Fruit fly (Drosophila melanogaster) whole organism, embryonic: ENCODE results near the gene dsd.

Experiments used
- Abd-B ChIP-seq: fragments of 200-800 bp; sonication (Bioruptor generic); optimal IDR thresholded peaks from 2 replicates; lab custom pipeline; 2018; ENCODE audit warnings: missing biosample characterization, mild to moderate bottlenecking, missing genetic modification characterization, moderate library complexity
- Awh ChIP-seq: fragments of 200-800 bp; sonication (Bioruptor generic); IDR thresholded peaks from 2 replicates; pipeline ENCODE4, ENCODE4 v1.3.6; 2022; ENCODE audit warnings: missing biosample characterization, missing genetic modification characterization
- CG10321 ChIP-seq: fragments of 200-800 bp; sonication (Bioruptor generic); IDR thresholded peaks from 2 replicates; pipeline ENCODE4 v1.3.6; 2022; ENCODE audit warnings: missing biosample characterization, missing genetic modification characterization
- CG10565 ChIP-seq: fragments of 200-800 bp; sonication (Bioruptor generic); optimal IDR thresholded peaks from 3 replicates; lab custom pipeline; 2016; ENCODE audit warnings: missing biosample characterization, mild to moderate bottlenecking, missing genetic modification characterization
- CG11696 ChIP-seq: fragments of 200-800 bp; sonication (Bioruptor generic); IDR thresholded peaks from 2 replicates; pipeline ENCODE4 v1.3.6; 2022; ENCODE audit warnings: missing biosample characterization, missing genetic modification characterization
- CG12155 ChIP-seq: fragments of 200-800 bp; sonication (Bioruptor generic); optimal IDR thresholded peaks from 3 replicates; lab custom pipeline; 2016; ENCODE audit warnings: missing biosample characterization, missing genetic modification characterization
- CG13296 ChIP-seq: fragments of 200-800 bp; sonication (Bioruptor generic); optimal IDR thresholded peaks from 3 replicates; lab custom pipeline; 2018; ENCODE audit warnings: missing biosample characterization, mild to moderate bottlenecking, missing genetic modification characterization
- CG13775 ChIP-seq: fragments of 200-800 bp; sonication (Bioruptor generic); optimal IDR thresholded peaks from 3 replicates; lab custom pipeline; 2017; ENCODE audit warnings: missing biosample characterization, mild to moderate bottlenecking, missing genetic modification characterization
- CG15073 ChIP-seq: fragments of 200-800 bp; sonication (Bioruptor generic); optimal IDR thresholded peaks from 2 replicates; lab custom pipeline; 2016; ENCODE audit warnings: missing biosample characterization, missing genetic modification characterization
- CG16779 ChIP-seq: fragments of 200-800 bp; sonication (Bioruptor generic); IDR thresholded peaks from 2 replicates; pipeline ENCODE4 v1.3.6; 2022; ENCODE audit warnings: missing biosample characterization, missing genetic modification characterization
- CG18011 ChIP-seq: fragments of 200-800 bp; sonication (Bioruptor generic); optimal IDR thresholded peaks from 2 replicates; lab custom pipeline; 2017; ENCODE audit warnings: missing biosample characterization, missing genetic modification characterization, mild to moderate bottlenecking, moderate library complexity, missing genotype
- CG2120 ChIP-seq: fragments of 200-800 bp; sonication (Bioruptor generic); optimal IDR thresholded peaks from 3 replicates; lab custom pipeline; 2016; ENCODE audit warnings: missing biosample characterization, missing genetic modification characterization
- CG2712 ChIP-seq: fragments of 200-800 bp; optimal IDR thresholded peaks from 3 replicates; lab custom pipeline; 2019; ENCODE audit warnings: missing biosample characterization, mild to moderate bottlenecking, missing genetic modification characterization, moderate library complexity
- CG31388 ChIP-seq: fragments of 200-800 bp; sonication (Bioruptor generic); optimal IDR thresholded peaks from 2 replicates; lab custom pipeline; 2016; ENCODE audit warnings: missing biosample characterization, missing genetic modification characterization
- CG3995 ChIP-seq: fragments of 200-800 bp; sonication (Bioruptor generic); optimal IDR thresholded peaks from 3 replicates; lab custom pipeline; 2016; ENCODE audit warnings: missing biosample characterization, missing genetic modification characterization
- CG4282 ChIP-seq: fragments of 200-800 bp; sonication (Bioruptor generic); optimal IDR thresholded peaks from 2 replicates; lab custom pipeline; 2016; ENCODE audit warnings: missing biosample characterization, missing genetic modification characterization
- CG7271 ChIP-seq: fragments of 200-800 bp; sonication (Bioruptor generic); optimal IDR thresholded peaks from 2 replicates; lab custom pipeline; 2018; ENCODE audit warnings: missing biosample characterization, mild to moderate bottlenecking, missing genetic modification characterization, moderate library complexity
- CG8388 ChIP-seq: fragments of 200-800 bp; sonication (Bioruptor generic); optimal IDR thresholded peaks from 2 replicates; lab custom pipeline; 2019; ENCODE audit warnings: missing biosample characterization, mild to moderate bottlenecking, missing genetic modification characterization, moderate library complexity
- CG9876 ChIP-seq: fragments of 200-800 bp; sonication (Bioruptor generic); optimal IDR thresholded peaks from 2 replicates; lab custom pipeline; 2016; ENCODE audit warnings: missing biosample characterization, missing genetic modification characterization
- Chrac-16 ChIP-seq: fragments of 200-800 bp; sonication (Bioruptor generic); optimal IDR thresholded peaks from 3 replicates; lab custom pipeline; 2016; ENCODE audit warnings: missing biosample characterization, missing genetic modification characterization
- CrebB ChIP-seq: fragments of 200-800 bp; sonication (Bioruptor generic); optimal IDR thresholded peaks from 3 replicates; lab custom pipeline; 2018; ENCODE audit warnings: missing biosample characterization, mild to moderate bottlenecking, missing genetic modification characterization
- D19A ChIP-seq: fragments of 200-800 bp; optimal IDR thresholded peaks from 3 replicates; lab custom pipeline; 2019; ENCODE audit warnings: missing biosample characterization, mild to moderate bottlenecking, missing genetic modification characterization, moderate library complexity
- D19B ChIP-seq: fragments of 200-800 bp; sonication (Bioruptor generic); optimal IDR thresholded peaks from 2 replicates; lab custom pipeline; 2017; ENCODE audit warnings: missing biosample characterization, mild to moderate bottlenecking, missing genetic modification characterization
- Dek ChIP-seq: fragments of 200-800 bp; sonication (Bioruptor generic); optimal IDR thresholded peaks from 3 replicates; lab custom pipeline; 2019; ENCODE audit warnings: missing biosample characterization, mild to moderate bottlenecking, missing genetic modification characterization, moderate library complexity
- Dfd ChIP-seq, 2 experiments: fragments of >200 bp; optimal IDR thresholded peaks; 2 replicates each; lab custom pipeline; 2017; ENCODE audit warnings: missing biosample characterization in 2 of 2, missing genetic modification characterization in 2 of 2
- Dll ChIP-seq: fragments of 200-800 bp; sonication (Bioruptor generic); IDR thresholded peaks from 4 replicates; pipeline ENCODE4 v1.3.6; 2022; ENCODE audit warnings: missing biosample characterization, missing genetic modification characterization; ENCODE audit not compliant: partially characterized antibody
- Eip74EF ChIP-seq, 2 experiments: fragments of 200-800 bp in 1 of 2; fragments of >200 bp in 1 of 2; sonication (Bioruptor generic) in 1 of 2; optimal IDR thresholded peaks; 2 replicates each; lab custom pipeline; 2017 to 2019; ENCODE audit warnings: missing biosample characterization in 2 of 2, missing genetic modification characterization in 2 of 2, mild to moderate bottlenecking in 1 of 2, moderate library complexity in 1 of 2
- HLH3B ChIP-seq: fragments of 200-800 bp; sonication (Bioruptor generic); IDR thresholded peaks from 2 replicates; pipeline ENCODE4 v1.3.6; 2022; ENCODE audit warnings: missing biosample characterization, missing genetic modification characterization
- Hmx ChIP-seq: fragments of 200-800 bp; sonication (Bioruptor generic); optimal IDR thresholded peaks from 2 replicates; lab custom pipeline; 2016; ENCODE audit warnings: missing biosample characterization, missing genetic modification characterization
- MBD-R2 ChIP-seq: fragments of 200-800 bp; sonication (Bioruptor generic); IDR thresholded peaks from 2 replicates; pipeline ENCODE4 v1.3.6; 2022; ENCODE audit warnings: missing biosample characterization, missing genetic modification characterization
- Max ChIP-seq: fragments of 200-800 bp; sonication (Bioruptor generic); optimal IDR thresholded peaks from 2 replicates; lab custom pipeline; 2016; ENCODE audit warnings: missing biosample characterization, mild to moderate bottlenecking, missing genetic modification characterization
- Meics ChIP-seq: fragments of 200-800 bp; sonication (Bioruptor generic); optimal IDR thresholded peaks from 2 replicates; lab custom pipeline; 2017; ENCODE audit warnings: missing biosample characterization, mild to moderate bottlenecking, missing genetic modification characterization
- NC2β ChIP-seq: fragments of 200-800 bp; sonication (Bioruptor generic); optimal IDR thresholded peaks from 2 replicates; lab custom pipeline; 2016; ENCODE audit warnings: missing biosample characterization, missing genetic modification characterization
- Scr ChIP-seq: fragments of 200-800 bp; sonication (Bioruptor generic); IDR thresholded peaks from 2 replicates; pipeline ENCODE4 v1.3.6; 2022; ENCODE audit warnings: missing biosample characterization, missing genetic modification characterization; ENCODE audit not compliant: partially characterized antibody
- abd-A ChIP-seq: fragments of 200-800 bp; sonication (Bioruptor generic); optimal IDR thresholded peaks from 3 replicates; lab custom pipeline; 2019; ENCODE audit warnings: missing biosample characterization, mild to moderate bottlenecking, missing genetic modification characterization, moderate library complexity
- ac ChIP-seq: fragments of 200-800 bp; sonication (Bioruptor generic); optimal IDR thresholded peaks from 3 replicates; lab custom pipeline; 2017; ENCODE audit warnings: missing biosample characterization, mild to moderate bottlenecking, missing genetic modification characterization
- ap ChIP-seq: fragments of 200-800 bp; sonication (Bioruptor generic); IDR thresholded peaks from 2 replicates; pipeline ENCODE4 v1.3.6; 2022; ENCODE audit warnings: missing biosample characterization, missing genetic modification characterization
- ash1 ChIP-seq: fragments of 200-800 bp; sonication (Bioruptor generic); optimal IDR thresholded peaks from 2 replicates; lab custom pipeline; 2018; ENCODE audit warnings: missing biosample characterization, mild to moderate bottlenecking, missing genetic modification characterization
- cas ChIP-seq: fragments of 200-800 bp; sonication (Bioruptor generic); IDR thresholded peaks from 2 replicates; pipeline ENCODE4 v1.3.6; 2022; ENCODE audit warnings: missing biosample characterization, missing genetic modification characterization
- cwo ChIP-seq: fragments of 200-800 bp; sonication (Bioruptor generic); optimal IDR thresholded peaks from 3 replicates; lab custom pipeline; 2017; ENCODE audit warnings: missing biosample characterization, missing genetic modification characterization, mild to moderate bottlenecking, moderate library complexity, missing genetic modification reagents
- dati ChIP-seq: fragments of 200-800 bp; sonication (Bioruptor generic); IDR thresholded peaks from 2 replicates; pipeline ENCODE4 v1.3.6; 2022; ENCODE audit warnings: missing biosample characterization, missing genetic modification characterization
- ems ChIP-seq: fragments of 200-800 bp; sonication (Bioruptor generic); optimal IDR thresholded peaks from 3 replicates; lab custom pipeline; 2016; ENCODE audit warnings: missing biosample characterization, missing genetic modification characterization
- fu2 ChIP-seq: fragments of 200-800 bp; sonication (Bioruptor generic); optimal IDR thresholded peaks from 2 replicates; lab custom pipeline; 2016; ENCODE audit warnings: missing biosample characterization, missing genetic modification characterization
- jumu ChIP-seq: fragments of 200-800 bp; sonication (Bioruptor generic); optimal IDR thresholded peaks from 3 replicates; lab custom pipeline; 2016; ENCODE audit warnings: missing biosample characterization, missing genetic modification characterization
- mam ChIP-seq: fragments of 200-800 bp; sonication (Bioruptor generic); optimal IDR thresholded peaks from 3 replicates; lab custom pipeline; 2016; ENCODE audit warnings: missing biosample characterization, missing genetic modification characterization
- phol ChIP-seq: fragments of 200-800 bp; sonication (Bioruptor generic); optimal IDR thresholded peaks from 3 replicates; lab custom pipeline; 2018; ENCODE audit warnings: missing biosample characterization, mild to moderate bottlenecking, missing genetic modification characterization, moderate library complexity
- sd ChIP-seq: fragments of 200-800 bp; sonication (Bioruptor generic); optimal IDR thresholded peaks from 3 replicates; lab custom pipeline; 2018; ENCODE audit warnings: missing biosample characterization, mild to moderate bottlenecking, missing genetic modification characterization, moderate library complexity
- sens ChIP-seq: fragments of 200-800 bp; sonication (Bioruptor generic); peaks from one replicate; lab custom pipeline; 2016; ENCODE audit warnings: missing biosample characterization, missing genetic modification characterization
- sens-2 ChIP-seq: fragments of 200-800 bp; sonication (Bioruptor generic); IDR thresholded peaks from 2 replicates; pipeline ENCODE4 v1.3.6; 2022; ENCODE audit warnings: missing biosample characterization, missing genetic modification characterization
- trh ChIP-seq: fragments of 200-800 bp; sonication (Bioruptor generic); optimal IDR thresholded peaks from 2 replicates; lab custom pipeline; 2016; ENCODE audit warnings: missing biosample characterization, missing genetic modification characterization
- zf30C ChIP-seq: fragments of 200-800 bp; sonication (Bioruptor generic); optimal IDR thresholded peaks from 3 replicates; lab custom pipeline; 2018; ENCODE audit warnings: missing biosample characterization, mild to moderate bottlenecking, missing genetic modification characterization

dsd gene

dm6 chr3R:27569706-27570105 lies 37.5 kb downstream of the dsd start (continued):
- no peak for TF ChIP-seq Dll (GFP tag; lab: Robert Waterston, UW)
- no peak for TF ChIP-seq abd-A
- TF ChIP-seq fu2, result peak; percentile 75
- TF ChIP-seq CrebB (tag; lab: Kevin White, UChicago), result peak; percentile 25
- no peak for TF ChIP-seq ac (GFP tag; lab: Kevin White, UChicago)
- TF ChIP-seq phol (tag; lab: Kevin White, UChicago), result peak; percentile 86
- TF ChIP-seq CG8388 (GFP tag; lab: Kevin White, UChicago), result peak; percentile 58
- peak; percentile 92 for TF ChIP-seq Meics (GFP tag; lab: Kevin White, UChicago)
- TF ChIP-seq ems (GFP tag; lab: Kevin White, UChicago), result peak; percentile 92
- TF ChIP-seq CG18011 (GFP tag; lab: Kevin White, UChicago), result peak; percentile 34
- no peak for TF ChIP-seq zf30C (GFP tag; lab: Kevin White, UChicago)
- peak; percentile 85 for TF ChIP-seq CG9876 (GFP tag; lab: Kevin White, UChicago)
- peak; percentile 69 for TF ChIP-seq CG4282 (GFP tag; lab: Kevin White, UChicago)
- peak; percentile 55 for TF ChIP-seq CG10321 (GFP tag; lab: Robert Waterston, UW)
- peak; percentile 12 for TF ChIP-seq CG7271 (tag; lab: Kevin White, UChicago)
- peak; percentile 84 for TF ChIP-seq CG16779 (GFP tag; lab: Robert Waterston, UW)
- TF ChIP-seq Eip74EF (GFP tag; optimal IDR thresholded peaks at IDR 0.05; lab: Kevin White, UChicago), result peak in 1 of 2 experiments; percentile 83
- TF ChIP-seq CG13296, result peak; percentile 92
- peak; percentile 95 for TF ChIP-seq mam (GFP tag; lab: Kevin White, UChicago)
- peak; percentile 24 for TF ChIP-seq NC2β (GFP tag; lab: Kevin White, UChicago)
- peak; percentile 34 for TF ChIP-seq CG10565 (GFP tag; lab: Kevin White, UChicago)
- peak; percentile 58 for TF ChIP-seq CG13775
- TF ChIP-seq CG31388, result peak; percentile 63
- peak; percentile 77 for TF ChIP-seq Max (GFP tag; lab: Kevin White, UChicago)
- no peak for TF ChIP-seq Scr (GFP tag; lab: Robert Waterston, UW)
- peak; percentile 90 for TF ChIP-seq Awh (GFP tag; lab: Robert Waterston, UW)
- peak; percentile 45 for TF ChIP-seq trh
- TF ChIP-seq CG2712 (tag; lab: Kevin White, UChicago), result peak; percentile 81
- TF ChIP-seq CG3995 (GFP tag; lab: Kevin White, UChicago), result peak; percentile 71
- peak; percentile 73; the same call in 1 of the 2 replicates for TF ChIP-seq dati (GFP tag; lab: Robert Waterston, UW)
- peak; percentile 70 for TF ChIP-seq D19B
- peak; percentile 73 for TF ChIP-seq CG11696 (GFP tag; lab: Robert Waterston, UW)
- TF ChIP-seq jumu (GFP tag; lab: Kevin White, UChicago), result peak; percentile 87
- peak; percentile 64 for TF ChIP-seq cas (GFP tag; lab: Robert Waterston, UW)
- no peak for TF ChIP-seq CG15073 (GFP tag; lab: Kevin White, UChicago)
- TF ChIP-seq ash1 (GFP tag; lab: Kevin White, UChicago), result peak; percentile 65
- TF ChIP-seq sens (GFP tag; lab: Kevin White, UChicago), result peak; percentile 96
- peak; percentile 60 for TF ChIP-seq Chrac-16 (GFP tag; lab: Kevin White, UChicago)
- TF ChIP-seq ap (GFP tag; lab: Robert Waterston, UW), result peak; percentile 81
- peak; percentile 71 for TF ChIP-seq Dek (tag; lab: Kevin White, UChicago)
- TF ChIP-seq Dfd (GFP tag; optimal IDR thresholded peaks at IDR 0.05; lab: Kevin White, UChicago), result no peak
- TF ChIP-seq sd (tag; lab: Kevin White, UChicago), result no peak
- peak; percentile 79 for TF ChIP-seq MBD-R2 (GFP tag; lab: Robert Waterston, UW)
- no peak for TF ChIP-seq Abd-B
- peak; percentile 86 for TF ChIP-seq CG2120 (GFP tag; lab: Kevin White, UChicago)
- peak; percentile 74 for TF ChIP-seq CG12155 (GFP tag; lab: Kevin White, UChicago)
- peak; percentile 92 for TF ChIP-seq HLH3B (GFP tag; lab: Robert Waterston, UW)
- peak; percentile 60 for TF ChIP-seq Hmx (GFP tag; lab: Kevin White, UChicago)
- TF ChIP-seq sens-2 (GFP tag; lab: Robert Waterston, UW), result peak; percentile 86
- TF ChIP-seq cwo (GFP tag; lab: Kevin White, UChicago), result peak; percentile 87
- TF ChIP-seq D19A (tag; lab: Kevin White, UChicago), result no peak
